Fruit fly (Drosophila melanogaster): ENCODE results near the gene Zip88E.

DNA sequence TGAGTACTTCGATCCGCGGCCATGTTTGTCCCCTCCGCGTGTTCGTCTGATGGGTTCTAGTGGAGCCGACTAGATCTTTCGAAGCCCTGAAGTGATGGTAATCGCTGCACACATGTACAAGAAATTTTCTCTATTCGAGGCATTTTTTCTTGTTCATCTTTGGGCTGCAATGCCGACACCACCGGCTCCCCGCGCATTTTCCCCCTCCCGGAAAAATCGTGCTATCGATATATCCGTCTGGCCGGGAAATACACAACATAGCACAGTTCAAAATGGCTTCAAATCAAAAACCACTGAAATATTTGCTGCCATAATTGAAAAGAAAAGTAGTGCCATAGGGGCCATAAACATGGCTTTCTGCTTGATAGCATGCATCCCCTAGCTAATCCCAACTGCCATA lies 4.5 kb upstream of the Zip88E start:
- TF ChIP-seq CG4496 (GFP tag; IDR thresholded peaks at IDR 0.05) (no peak), CG8301 (tag; optimal IDR thresholded peaks at IDR 0.05) (no peak), Pif1A (GFP tag; optimal IDR thresholded peaks at IDR 0.05) (no peak), CG34367 (tag; optimal IDR thresholded peaks at IDR 0.05) (no peak), CG17806 (tag; optimal IDR thresholded peaks at IDR 0.05) (no peak), CG10348 (GFP tag; IDR thresholded peaks at IDR 0.05) (no peak), CG8159 (tag; optimal IDR thresholded peaks at IDR 0.05) (no peak), gl (tag; optimal IDR thresholded peaks at IDR 0.05) (no peak), CG14655 (GFP tag; optimal IDR thresholded peaks at IDR 0.05) (no peak), CG32121 (GFP tag; IDR thresholded peaks at IDR 0.05) (no peak), EcR (GFP tag; optimal IDR thresholded peaks at IDR 0.05) (no peak), CG15710 (tag; optimal IDR thresholded peaks at IDR 0.05) (no peak), Pif1B (GFP tag; optimal IDR thresholded peaks at IDR 0.05) (no peak)

Data from whole organism, pupa.